Worm (Caenorhabditis elegans) whole organism, L3 larva: ENCODE measurements around the gene ssr-2.

ENCODE experiments used
- elt-1 ChIP-seq: fragments of 150-350 bp; optimal IDR thresholded peaks from 2 replicates; lab custom pipeline; 2014; ENCODE audit warnings: missing biosample characterization, missing genetic modification characterization
- fkh-10 ChIP-seq: sonication (generic microtip); optimal IDR thresholded peaks from 2 replicates; lab custom pipeline; 2017; ENCODE audit warnings: missing biosample characterization, missing genetic modification reagents, missing genetic modification characterization
- nhr-12 ChIP-seq: fragments of 150-350 bp; optimal IDR thresholded peaks from 2 replicates; lab custom pipeline; 2014; ENCODE audit warnings: missing biosample characterization, missing genetic modification characterization
- pqm-1 ChIP-seq: fragments of 150-350 bp; optimal IDR thresholded peaks from 2 replicates; lab custom pipeline; 2017; ENCODE audit warnings: missing biosample characterization, missing genetic modification characterization, inconsistent platforms
- tbx-2 ChIP-seq: sonication (generic microtip); optimal IDR thresholded peaks from 2 replicates; lab custom pipeline; 2016; ENCODE audit warnings: mild to moderate bottlenecking, missing genetic modification characterization, missing compliant biosample characterization

ce11 chrX:2837477-2837876 is 9.9 kb upstream of the ssr-2 start:
- no peak for TF ChIP-seq pqm-1 (tag; lab: Kevin White, UChicago)
- no peak for TF ChIP-seq fkh-10 (GFP tag; lab: Kevin White, UChicago)
- no peak for TF ChIP-seq nhr-12 (tag; lab: Kevin White, UChicago)
- no peak for TF ChIP-seq elt-1 (tag; lab: Kevin White, UChicago)
- TF ChIP-seq tbx-2 (tag; lab: Kevin White, UChicago): no peak
